Worm (Caenorhabditis elegans) whole organism, L4/young adult: Measurements from ENCODE around the gene nas-7.

Experiments
- W03F9.2 ChIP-seq: fragments of 150-350 bp; optimal IDR thresholded peaks from 2 replicates; lab custom pipeline; 2014; ENCODE audit warnings: missing biosample characterization, missing genetic modification characterization
- dao-5 ChIP-seq: sonication (generic microtip); optimal IDR thresholded peaks from 2 replicates; lab custom pipeline; 2016; ENCODE audit warnings: missing genotype, missing genetic modification characterization, moderate library complexity, missing compliant biosample characterization

ce11 chrII:7420796-7421386 is 18.4 kb upstream of the nas-7 start:
- TF ChIP-seq W03F9.2 (tag; lab: Kevin White, UChicago), result no peak
- TF ChIP-seq dao-5 (tag; lab: Kevin White, UChicago), result no peak
